Worm (Caenorhabditis elegans): ENCODE results near the gene gtsf-1.
A peak's percentile ranks its signal among the peaks of the same experiment; 100 is the strongest.
"Not testable (repeated sequence)": the region's sequence is repeated elsewhere in the genome, so short reads cannot be mapped to it uniquely, and the experiment has no call there.

The gtsf-1 gene

DNA sequence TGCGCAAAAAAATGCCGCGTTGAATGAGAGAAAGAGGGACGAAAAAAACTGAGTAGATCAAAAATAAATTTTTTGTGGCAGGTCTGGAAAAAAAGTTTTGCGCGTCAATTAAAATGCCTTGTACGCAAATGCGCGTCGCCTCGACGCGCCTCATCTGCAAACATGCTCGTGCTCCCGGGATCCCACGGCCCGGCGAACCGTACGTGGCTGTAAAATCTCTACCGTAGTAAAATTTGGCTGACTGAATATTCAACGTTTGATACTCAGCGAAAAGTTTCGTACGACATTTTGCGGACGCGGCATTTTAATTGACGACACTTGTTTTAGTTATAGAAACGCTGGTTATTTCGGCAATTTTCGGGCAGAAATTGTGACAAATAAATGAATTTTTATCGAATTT is 20.3 kb upstream of the gtsf-1 start:
- TF ChIP-seq pbrm-1 (GFP tag; IDR thresholded peaks at IDR 0.05): peak; percentile 98
- peak; percentile 99 for TF ChIP-seq mcd-1 (GFP tag; IDR thresholded peaks at IDR 0.05)
- peak; percentile 89 for TF ChIP-seq lag-1 (GFP tag; IDR thresholded peaks at IDR 0.05)
- peak; percentile 97 for TF ChIP-seq attf-6 (GFP tag; IDR thresholded peaks at IDR 0.05)
- TF ChIP-seq nfyb-1 (GFP tag; IDR thresholded peaks at IDR 0.05): peak; percentile 99
- TF ChIP-seq ceh-40 (GFP tag; IDR thresholded peaks at IDR 0.05): 0 out of 2 replicates have a peak, but pooled peaks have one; percentile 11
- TF ChIP-seq chd-7 (tag; optimal IDR thresholded peaks at IDR 0.05): peak; percentile 16
- TF ChIP-seq hmg-1.2 (GFP tag; IDR thresholded peaks at IDR 0.05): peak; percentile 99
- TF ChIP-seq lin-40 (tag; optimal IDR thresholded peaks at IDR 0.05): peak; percentile 51
- TF ChIP-seq D2030.7 (GFP tag; IDR thresholded peaks at IDR 0.05): peak; percentile 93
- TF ChIP-seq nhr-80 (tag; optimal IDR thresholded peaks at IDR 0.05): peak; percentile 28
- peak; percentile 94 for TF ChIP-seq ceh-91 (GFP tag; IDR thresholded peaks at IDR 0.05)
- TF ChIP-seq ztf-18 (tag; optimal IDR thresholded peaks at IDR 0.05): peak; percentile 49
- TF ChIP-seq madf-8 (GFP tag; conservative IDR thresholded peaks at IDR 0.05): peak; percentile 84
- TF ChIP-seq egrh-3 (GFP tag; IDR thresholded peaks at IDR 0.05): peak; percentile 82
- peak; percentile 15 for TF ChIP-seq K12H6.12 (tag; optimal IDR thresholded peaks at IDR 0.05)
- TF ChIP-seq lin-26 (GFP tag; IDR thresholded peaks at IDR 0.05): peak; percentile 78
- peak; percentile 99 for TF ChIP-seq Y53G8AR.9 (GFP tag; conservative IDR thresholded peaks at IDR 0.05)
- peak; percentile 48 for TF ChIP-seq tlf-1 (GFP tag; optimal IDR thresholded peaks at IDR 0.05)
- peak; percentile 100 for TF ChIP-seq F37B4.10 (GFP tag; IDR thresholded peaks at IDR 0.05)
- peak; percentile 94 for TF ChIP-seq madf-6 (GFP tag; IDR thresholded peaks at IDR 0.05)
- peak; percentile 86 for TF ChIP-seq B0019.2 (GFP tag; conservative IDR thresholded peaks at IDR 0.05)
- TF ChIP-seq C17E4.6 (GFP tag; IDR thresholded peaks at IDR 0.05): peak; percentile 94
- peak; percentile 96 for TF ChIP-seq C06A6.2 (GFP tag; conservative IDR thresholded peaks at IDR 0.05)
- peak; percentile 85; the same call in 1 of the 2 replicates for TF ChIP-seq egl-18 (GFP tag; IDR thresholded peaks at IDR 0.05)
- TF ChIP-seq bed-1 (GFP tag; IDR thresholded peaks at IDR 0.05): peak; percentile 93
- peak; percentile 93 for TF ChIP-seq cebp-1 (GFP tag; IDR thresholded peaks at IDR 0.05)
- TF ChIP-seq cebp-1 (tag; optimal IDR thresholded peaks at IDR 0.05): peak; percentile 80
- TF ChIP-seq Y95B8A.8 (GFP tag; IDR thresholded peaks at IDR 0.05): peak; percentile 98
- peak; percentile 96 for TF ChIP-seq rcor-1 (GFP tag; IDR thresholded peaks at IDR 0.05)
- TF ChIP-seq dpl-1 (GFP tag; optimal IDR thresholded peaks at IDR 0.05): peak; percentile 26
- TF ChIP-seq Y56A3A.18 (GFP tag; IDR thresholded peaks at IDR 0.05): peak; percentile 97
- TF ChIP-seq attf-3 (GFP tag; conservative IDR thresholded peaks at IDR 0.05): peak; percentile 85
- peak; percentile 50 for TF ChIP-seq xnd-1 (tag; optimal IDR thresholded peaks at IDR 0.05)
- peak; percentile 88 for TF ChIP-seq ztf-25 (GFP tag; IDR thresholded peaks at IDR 0.05)
- peak; percentile 88 for TF ChIP-seq Y67H2A.10 (GFP tag; conservative IDR thresholded peaks at IDR 0.05)
- peak; percentile 90 for TF ChIP-seq hmg-20 (GFP tag; IDR thresholded peaks at IDR 0.05)
- TF ChIP-seq lir-1 (GFP tag; conservative IDR thresholded peaks at IDR 0.05): peak; percentile 92
- peak; percentile 71 for TF ChIP-seq lin-54 (GFP tag; optimal IDR thresholded peaks at IDR 0.05)
- TF ChIP-seq let-607 (tag; optimal IDR thresholded peaks at IDR 0.05): peak; percentile 52 to 74
- peak; percentile 93 for TF ChIP-seq aptf-2 (GFP tag; conservative IDR thresholded peaks at IDR 0.05)
- TF ChIP-seq B0336.3 (GFP tag; IDR thresholded peaks at IDR 0.05): peak; percentile 76
- TF ChIP-seq bed-2 (GFP tag; IDR thresholded peaks at IDR 0.05): peak; percentile 96
- TF ChIP-seq ztf-28 (GFP tag; IDR thresholded peaks at IDR 0.05): peak; percentile 94
- TF ChIP-seq Y79H2A.3 (GFP tag; conservative IDR thresholded peaks at IDR 0.05): peak; percentile 91
- TF ChIP-seq let-526 (GFP tag; IDR thresholded peaks at IDR 0.05): peak; percentile 94
- not testable (repeated sequence) for TF ChIP-seq snpc-4 (GFP tag; optimal IDR thresholded peaks at IDR 0.05)
- peak in 2 of 4 experiments; percentile 60 to 83 for TF ChIP-seq snpc-4 (tag; optimal IDR thresholded peaks at IDR 0.05)
- peak; percentile 54 for TF ChIP-seq tbp1 (GFP tag; optimal IDR thresholded peaks at IDR 0.05)
